Worm (Caenorhabditis elegans): Measurements from ENCODE around the gene Y37E11AL.9.

The Y37E11AL.9 gene

DNA sequence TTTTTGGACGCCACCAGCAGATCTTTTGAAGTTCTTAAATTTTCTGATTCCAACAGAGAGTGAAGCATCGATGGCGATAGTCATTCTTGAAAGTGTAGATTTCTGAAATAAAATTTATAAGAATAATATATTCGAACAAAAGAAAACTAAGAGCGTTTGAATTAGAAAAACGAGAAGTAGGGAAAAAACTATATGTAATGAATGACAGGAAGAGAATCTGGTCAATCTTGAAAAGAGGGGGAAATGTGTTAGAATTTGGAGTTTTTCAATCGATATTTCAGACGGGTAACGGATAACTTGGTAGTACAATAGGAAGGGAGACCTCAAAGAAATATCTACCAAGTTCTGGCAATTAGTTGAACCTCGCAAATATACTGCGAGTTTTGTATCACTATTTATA lies at the start of gene Y37E11AL.9:
Gene Y37E11AL.9, minus strand, starts transcription at position 101 of the 400 bp plus-strand sequence.
- no peak for TF ChIP-seq unc-62 (GFP tag; optimal IDR thresholded peaks at IDR 0.05)

DNA sequence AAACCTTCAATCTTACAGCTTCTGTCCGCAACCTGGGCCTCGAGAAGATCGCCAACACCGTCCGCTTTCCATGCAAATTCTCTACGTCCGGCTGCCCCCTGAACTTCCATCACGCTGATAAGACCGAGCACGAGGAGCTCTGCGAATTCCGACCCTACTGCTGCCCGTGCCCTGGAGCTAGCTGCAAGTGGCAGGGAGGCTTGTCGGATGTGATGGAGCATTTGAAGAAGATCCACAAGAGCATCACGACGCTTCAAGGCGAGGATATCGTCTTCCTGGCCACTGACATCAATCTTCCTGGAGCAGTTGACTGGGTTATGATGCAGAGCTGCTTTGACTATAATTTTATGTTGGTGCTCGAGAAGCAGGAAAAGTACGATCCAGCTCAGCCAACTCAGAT lies 45.4 kb upstream of the Y37E11AL.9 start:
- no peak for TF ChIP-seq unc-62 (GFP tag; optimal IDR thresholded peaks at IDR 0.05)

DNA sequence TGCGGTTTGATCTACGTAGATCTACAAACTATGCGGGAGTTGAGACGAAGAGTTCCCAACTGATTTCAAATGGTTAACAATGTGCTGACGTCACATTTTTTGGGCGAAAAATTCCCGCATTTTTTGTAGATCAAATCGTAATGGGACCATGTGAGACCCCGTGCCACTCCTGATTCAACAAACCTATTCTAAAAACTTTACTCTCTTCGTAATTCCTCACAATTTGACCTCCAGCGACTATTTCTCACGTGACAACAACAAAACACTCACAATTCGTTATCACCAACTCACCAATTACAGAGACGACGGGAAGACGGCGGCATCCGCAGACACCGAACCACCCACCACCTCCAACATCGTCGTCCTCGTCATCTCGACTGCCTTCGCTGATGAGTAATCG lies 43.3 kb upstream of the Y37E11AL.9 start, which contains the start of gene siah-1:
Gene siah-1, plus strand, starts transcription at position 301 of the 400 bp plus-strand sequence.
- TF ChIP-seq unc-62 (GFP tag; optimal IDR thresholded peaks at IDR 0.05): no peak

DNA sequence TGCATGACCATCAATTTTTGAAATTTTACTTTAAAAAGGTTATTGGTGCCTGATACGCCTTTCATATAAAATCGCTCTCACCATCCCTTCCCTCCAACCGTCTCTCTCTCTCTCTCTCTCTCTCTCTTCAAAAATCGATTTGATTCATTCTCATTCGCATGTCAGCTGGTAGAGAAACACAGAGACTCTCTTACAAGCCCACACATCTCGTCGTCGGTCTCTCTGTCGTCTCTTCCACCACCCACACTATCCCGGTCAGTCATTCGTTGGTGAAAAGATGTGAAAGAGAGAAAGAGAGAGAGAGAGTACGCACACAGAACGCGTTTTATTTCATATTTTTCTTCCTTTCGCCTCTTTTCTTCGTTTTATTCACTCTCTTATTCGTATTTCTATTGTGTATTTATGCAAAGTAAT lies 42.0 kb upstream of the Y37E11AL.9 start:
- TF ChIP-seq unc-62 (GFP tag; optimal IDR thresholded peaks at IDR 0.05): no peak

DNA sequence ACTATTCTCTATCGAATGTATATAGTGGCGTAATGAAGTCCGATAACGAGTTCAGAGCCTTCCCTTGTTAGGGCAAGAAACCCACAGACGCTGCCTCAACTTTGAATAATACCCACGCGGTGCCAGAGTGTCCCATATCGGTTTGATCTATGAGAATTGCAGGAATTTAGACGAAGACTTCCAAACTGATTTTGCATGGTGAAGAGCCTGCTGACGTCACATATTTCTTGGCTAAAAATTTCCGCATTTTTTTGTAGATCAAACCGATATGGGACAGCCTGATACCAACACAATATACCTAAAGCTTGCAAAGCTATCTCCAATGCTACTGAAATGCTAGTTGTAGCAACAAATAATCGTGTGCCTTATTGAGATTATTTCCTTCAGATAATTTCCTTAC lies 41.4 kb upstream of the Y37E11AL.9 start:
- TF ChIP-seq unc-62 (GFP tag; optimal IDR thresholded peaks at IDR 0.05): no peak

DNA sequence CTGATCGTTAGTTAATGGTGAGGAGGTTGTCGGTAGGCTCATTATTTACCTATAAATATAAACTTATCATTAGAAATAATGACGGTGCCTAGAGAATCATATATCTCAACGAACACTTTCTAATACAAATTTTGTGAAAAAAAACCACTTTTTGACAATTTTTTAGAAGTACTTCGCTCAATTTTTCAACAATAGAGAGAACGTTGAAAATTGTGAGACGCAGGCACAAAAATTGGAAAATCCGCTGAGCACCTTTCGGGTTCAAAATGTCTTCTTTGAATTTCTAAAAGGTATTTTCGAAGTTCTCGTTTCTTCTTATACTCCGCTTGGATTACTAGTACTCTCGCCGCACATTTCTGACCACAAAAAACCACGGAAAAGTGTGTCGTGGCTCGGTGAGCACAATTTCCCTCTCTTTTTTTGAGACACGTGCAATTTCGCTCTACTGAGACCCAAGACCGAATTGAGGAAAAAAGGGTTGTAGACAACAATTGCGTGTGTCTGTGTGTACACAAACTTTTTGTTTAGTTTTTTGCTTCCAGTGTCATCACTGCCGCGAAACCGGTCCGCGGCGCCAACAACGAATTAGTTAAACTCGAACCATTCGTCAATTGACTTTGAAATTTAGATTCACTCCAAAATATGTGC lies 40.5 kb upstream of the Y37E11AL.9 start, which contains the start of gene nape-1:
Gene nape-1, minus strand, starts transcription at position 51 of the 648 bp plus-strand sequence.
- no peak for TF ChIP-seq unc-62 (GFP tag; optimal IDR thresholded peaks at IDR 0.05)

DNA sequence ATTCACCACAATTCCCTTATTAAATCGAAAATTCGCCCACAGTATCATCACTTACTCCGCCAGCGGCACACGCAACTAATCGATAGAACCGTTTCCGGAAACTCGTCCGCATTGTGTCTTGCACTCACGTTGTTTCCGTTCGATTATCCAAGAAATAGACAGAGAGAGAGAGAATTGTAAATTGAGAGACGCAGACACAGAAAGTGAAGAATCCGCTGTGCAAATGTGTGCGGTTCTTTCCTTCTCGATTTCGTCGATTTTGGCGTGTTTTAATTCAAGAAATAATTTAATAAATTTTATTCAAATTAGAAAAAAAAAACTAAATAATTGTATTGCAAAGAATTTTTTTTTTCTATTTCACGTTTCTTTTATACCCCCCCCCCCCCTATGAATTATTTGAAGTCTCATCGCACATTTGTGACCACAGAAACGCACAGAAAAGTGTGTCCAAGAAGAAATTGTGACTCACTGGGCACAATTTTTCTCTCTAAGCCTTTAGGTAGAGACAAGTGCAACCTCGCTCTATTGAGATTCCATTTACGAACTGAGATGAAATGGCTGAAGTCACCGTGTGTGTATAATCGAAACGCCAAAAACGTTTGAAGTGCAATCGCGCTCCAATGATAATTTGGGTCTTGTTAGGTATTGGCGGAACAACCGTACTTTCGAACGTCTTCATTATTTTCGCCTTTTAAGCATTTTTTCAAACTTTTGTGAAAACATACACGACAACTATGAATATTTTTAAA lies 38.4 kb upstream of the Y37E11AL.9 start, which contains the start of gene nape-2:
Gene nape-2, minus strand, starts transcription at position 271 of the 749 bp plus-strand sequence.
- no peak for TF ChIP-seq unc-62 (GFP tag; optimal IDR thresholded peaks at IDR 0.05)

DNA sequence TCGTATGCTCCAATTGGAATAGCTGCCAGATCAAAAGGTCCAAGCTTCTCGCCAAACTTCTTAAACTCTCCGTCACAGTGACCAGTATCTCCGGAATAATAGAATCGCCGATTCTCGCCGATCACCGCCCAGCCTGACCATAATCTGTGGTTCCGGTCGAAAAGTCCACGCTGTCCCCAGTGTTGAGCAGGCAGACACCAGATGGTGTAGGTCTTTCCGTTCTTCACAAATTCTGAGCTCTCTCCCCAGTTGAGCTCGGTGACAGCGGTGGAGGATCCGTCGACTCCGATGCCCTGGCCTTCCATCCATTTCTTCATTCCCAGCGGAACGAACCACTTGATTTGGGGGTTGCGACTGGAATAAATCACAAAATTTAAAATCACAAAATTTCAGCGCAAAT lies 35.8 kb upstream of the Y37E11AL.9 start:
- no peak for TF ChIP-seq unc-62 (GFP tag; optimal IDR thresholded peaks at IDR 0.05)

DNA sequence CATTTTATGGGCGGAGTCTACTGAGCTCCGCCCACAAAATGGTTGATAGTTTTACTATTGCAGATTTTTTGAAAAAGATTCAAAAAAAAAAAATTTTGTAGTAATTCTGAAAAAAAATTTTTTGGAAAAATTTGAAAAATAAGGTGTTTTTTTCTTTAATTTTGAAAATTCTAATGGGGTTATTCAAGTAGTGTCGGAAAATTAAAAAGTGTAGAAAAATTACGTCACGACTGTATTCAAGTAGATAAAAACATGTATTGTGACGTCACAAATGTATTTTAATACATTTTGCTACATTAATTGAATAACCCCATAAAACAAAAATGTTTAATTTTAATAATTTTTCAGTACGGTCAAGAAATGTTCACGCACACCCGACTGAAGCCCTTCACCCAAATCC lies 32.8 kb upstream of the Y37E11AL.9 start:
- no peak for TF ChIP-seq unc-62 (GFP tag; optimal IDR thresholded peaks at IDR 0.05)

DNA sequence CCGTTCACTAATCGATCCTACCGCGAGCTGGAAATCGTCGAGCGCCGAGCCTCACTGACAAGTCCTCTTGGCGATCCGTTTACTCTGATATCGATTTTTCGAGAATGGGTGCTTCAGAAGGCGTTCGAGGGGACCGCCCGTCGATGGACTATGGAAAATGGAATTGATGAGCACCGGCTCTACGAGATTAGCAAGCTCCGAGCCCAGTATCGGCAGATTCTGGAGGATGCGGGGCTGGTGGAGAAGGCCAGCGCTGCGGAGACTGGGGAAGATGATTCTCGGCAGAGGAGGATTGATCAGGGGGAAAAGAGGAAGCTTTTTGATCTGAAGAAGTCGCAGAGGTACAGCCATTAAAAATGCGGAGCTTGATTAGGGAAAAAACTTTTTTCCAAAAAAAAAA lies 31.0 kb upstream of the Y37E11AL.9 start:
- no peak for TF ChIP-seq unc-62 (GFP tag; optimal IDR thresholded peaks at IDR 0.05)

DNA sequence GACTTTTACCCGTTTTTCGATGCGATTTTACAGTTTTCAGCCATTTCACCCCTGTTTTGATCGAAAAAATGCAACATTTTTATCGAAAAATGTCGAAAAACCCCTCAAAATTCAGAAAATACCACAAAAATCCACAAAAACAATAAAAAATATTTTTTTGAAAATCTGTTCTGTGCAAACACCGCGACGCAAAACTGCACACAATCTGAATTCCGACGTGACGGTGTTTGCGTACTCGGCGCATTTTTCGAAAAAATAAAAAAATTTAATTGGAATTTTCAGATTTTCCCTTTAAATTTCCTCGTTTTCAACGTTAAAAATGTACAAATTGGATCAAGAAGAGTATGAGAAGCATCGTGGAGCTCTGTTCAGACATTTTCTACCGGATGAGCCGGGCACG lies 25.4 kb upstream of the Y37E11AL.9 start, which contains the start of gene smgl-2:
Gene smgl-2, plus strand, starts transcription at position 320 of the 400 bp plus-strand sequence.
- TF ChIP-seq unc-62 (GFP tag; optimal IDR thresholded peaks at IDR 0.05): no peak

DNA sequence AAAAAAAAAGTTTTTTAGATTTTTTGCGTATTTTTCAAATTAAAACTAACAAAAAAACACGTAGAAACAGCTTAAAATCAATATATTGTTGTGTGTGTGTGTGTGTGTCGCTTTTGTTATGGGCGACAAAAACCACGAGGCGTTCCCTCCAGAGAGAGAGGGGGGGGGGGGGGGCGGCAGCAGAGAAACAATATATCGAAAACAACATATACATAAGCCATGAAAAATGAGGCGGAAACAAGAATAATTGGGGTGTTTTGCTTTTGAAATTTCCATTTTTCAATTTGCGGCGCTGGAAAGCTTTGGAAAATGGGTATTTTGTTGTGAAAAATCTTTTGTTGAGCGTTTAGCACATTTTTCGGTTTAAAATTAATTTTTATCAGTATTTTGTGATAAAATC lies 24.9 kb upstream of the Y37E11AL.9 start, which contains the start of gene Y37E11AM.2:
Gene Y37E11AM.2, minus strand, starts transcription at position 101 of the 400 bp plus-strand sequence.
- TF ChIP-seq unc-62 (GFP tag; optimal IDR thresholded peaks at IDR 0.05): no peak

DNA sequence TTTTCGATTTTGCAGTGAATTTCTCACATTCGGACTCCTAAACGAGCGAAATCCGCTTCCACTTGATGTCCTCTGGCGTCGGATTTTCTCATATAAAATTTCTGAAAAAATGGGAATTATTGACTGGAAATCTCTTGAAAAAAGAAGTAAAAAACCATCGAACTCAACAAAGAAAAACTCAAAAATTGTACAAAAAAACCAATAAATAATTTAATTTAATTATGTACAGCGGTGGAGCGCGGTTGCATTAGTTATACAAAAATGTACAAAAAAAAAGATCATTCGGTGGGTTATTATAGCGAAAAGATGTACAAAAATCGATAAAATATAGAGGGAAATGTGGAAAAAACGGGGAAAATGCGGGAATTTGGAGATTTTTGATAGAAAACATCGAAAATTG lies 22.2 kb upstream of the Y37E11AL.9 start, which contains the start of gene Y37E11AM.4:
Gene Y37E11AM.4, minus strand, starts transcription at position 101 of the 400 bp plus-strand sequence.
- TF ChIP-seq unc-62 (GFP tag; optimal IDR thresholded peaks at IDR 0.05): no peak

DNA sequence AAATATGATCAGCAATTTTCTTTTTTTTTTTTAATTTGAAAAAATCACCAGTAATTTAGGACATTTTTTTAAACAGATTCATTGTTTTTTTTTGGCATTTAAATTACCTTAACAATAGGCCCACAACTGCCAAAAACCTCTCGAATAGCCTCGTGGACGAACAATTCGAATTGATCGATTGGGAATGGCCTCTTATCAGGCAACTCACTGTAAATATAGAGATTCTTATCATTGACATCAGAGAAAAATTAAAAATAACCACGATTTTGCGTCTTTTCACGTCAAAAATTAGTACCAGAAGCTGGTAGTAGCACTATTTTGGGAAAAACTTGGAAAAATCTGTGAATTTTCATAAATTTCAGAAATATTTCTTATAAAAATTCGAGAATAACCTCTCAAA lies 21.5 kb upstream of the Y37E11AL.9 start:
- TF ChIP-seq unc-62 (GFP tag; optimal IDR thresholded peaks at IDR 0.05): no peak

DNA sequence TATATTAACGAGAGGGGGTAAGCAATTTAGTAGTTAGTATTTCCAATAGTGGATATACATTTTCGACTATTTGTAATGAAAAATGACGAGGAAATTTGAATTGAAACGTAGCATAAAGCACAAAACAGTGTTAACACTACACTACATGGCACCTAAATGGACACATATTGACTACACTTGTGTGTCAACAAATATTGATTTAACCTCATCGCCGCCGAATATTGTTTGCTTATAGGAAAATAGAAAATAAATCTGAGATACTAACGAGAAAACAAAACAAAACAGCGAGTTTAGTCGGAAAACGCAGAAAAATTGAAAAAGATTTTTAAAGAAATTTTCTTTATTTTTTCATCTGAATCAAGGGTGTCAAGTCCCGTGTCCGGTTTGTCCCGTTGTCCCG lies 20.2 kb upstream of the Y37E11AL.9 start:
- TF ChIP-seq unc-62 (GFP tag; optimal IDR thresholded peaks at IDR 0.05): no peak

DNA sequence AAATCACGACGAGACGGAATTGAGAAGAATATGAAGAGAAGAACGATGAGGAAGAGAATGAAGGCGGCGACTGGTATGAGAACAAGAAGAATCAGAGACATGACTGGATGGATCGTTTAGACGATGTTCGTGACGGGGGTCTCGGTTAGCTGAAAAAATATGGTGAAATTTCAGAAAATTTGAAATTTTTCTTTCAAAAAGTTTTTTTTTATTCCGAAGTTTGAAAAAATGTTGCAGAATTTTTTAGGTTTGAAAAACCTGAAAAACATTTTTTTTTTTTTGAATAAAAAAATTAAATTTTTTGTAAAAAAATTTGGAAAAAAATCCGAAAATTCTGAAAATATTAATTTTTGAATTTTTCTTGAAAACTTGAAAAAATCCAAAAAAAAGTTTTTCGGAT lies 18.6 kb upstream of the Y37E11AL.9 start, which contains the start of gene Y37E11AM.3:
Gene Y37E11AM.3, minus strand, starts transcription at position 101 of the 400 bp plus-strand sequence.
- TF ChIP-seq unc-62 (GFP tag; optimal IDR thresholded peaks at IDR 0.05): no peak

DNA sequence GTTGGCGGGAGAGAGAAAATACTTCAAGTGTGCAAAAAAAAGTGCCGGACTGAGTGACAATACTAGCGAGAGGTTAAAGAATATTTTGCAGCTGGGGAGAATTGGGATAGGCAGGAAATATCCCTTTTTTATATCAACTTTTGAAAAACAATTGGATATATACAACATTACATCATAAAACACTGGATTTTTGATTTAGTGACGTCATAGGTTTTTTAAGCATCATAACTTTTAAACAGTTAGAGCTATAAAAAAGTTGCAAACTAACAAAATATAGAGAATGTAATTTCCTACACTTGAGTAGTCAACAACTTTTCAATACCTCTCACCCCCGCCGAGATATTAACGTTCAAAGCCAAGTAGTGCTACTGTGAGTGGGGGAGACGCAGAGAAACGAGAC lies 10.3 kb upstream of the Y37E11AL.9 start:
- no peak for TF ChIP-seq unc-62 (GFP tag; optimal IDR thresholded peaks at IDR 0.05)
